Fruit fly (Drosophila melanogaster) whole organism, wandering third instar larva: ENCODE results near the gene CG43737.

Experiments
- CG32264 ChIP-seq: fragments of 200-800 bp; sonication (Bioruptor generic); optimal IDR thresholded peaks from 2 replicates; lab custom pipeline; 2016; ENCODE audit warnings: missing biosample characterization, missing genetic modification characterization
- CG9705 ChIP-seq: fragments of 200-800 bp; sonication (Bioruptor generic); optimal IDR thresholded peaks from 2 replicates; lab custom pipeline; 2018; ENCODE audit warnings: missing biosample characterization, mild to moderate bottlenecking, missing genetic modification characterization
- CrebA ChIP-seq: fragments of 200-800 bp; sonication (Bioruptor generic); optimal IDR thresholded peaks from 2 replicates; lab custom pipeline; 2016; ENCODE audit warnings: missing biosample characterization, mild to moderate bottlenecking, missing genetic modification characterization, borderline replicate concordance
- Dfd ChIP-seq: fragments of >200 bp; optimal IDR thresholded peaks from 2 replicates; lab custom pipeline; 2017; ENCODE audit warnings: missing biosample characterization, missing genetic modification characterization
- Dif ChIP-seq: fragments of 200-275, 200-300 bp; sonication (Bioruptor generic); optimal IDR thresholded peaks from 2 replicates; lab custom pipeline; 2018; ENCODE audit warnings: missing biosample characterization, missing genetic modification characterization; ENCODE audit not compliant: partially characterized antibody
- HLH106 ChIP-seq: fragments of 200-800 bp; optimal IDR thresholded peaks from 3 replicates; lab custom pipeline; 2019; ENCODE audit warnings: missing biosample characterization, mild to moderate bottlenecking, missing genetic modification characterization, moderate library complexity
- Hnf4 ChIP-seq: fragments of 200-800 bp; sonication (Bioruptor generic); optimal IDR thresholded peaks from 2 replicates; lab custom pipeline; 2016; ENCODE audit warnings: missing biosample characterization, mild to moderate bottlenecking, missing genetic modification characterization
- Hr78 ChIP-seq: fragments of >200 bp; optimal IDR thresholded peaks from 2 replicates; lab custom pipeline; 2017; ENCODE audit warnings: missing biosample characterization, missing genetic modification characterization
- Jra ChIP-seq: sonication (Bioruptor generic); optimal IDR thresholded peaks from 2 replicates; lab custom pipeline; 2016; ENCODE audit warnings: missing biosample characterization, missing genetic modification characterization
- Mio ChIP-seq: sonication (Bioruptor generic); optimal IDR thresholded peaks from 2 replicates; lab custom pipeline; 2016; ENCODE audit warnings: missing biosample characterization, missing genetic modification characterization
- Myc ChIP-seq: fragments of >200 bp; optimal IDR thresholded peaks from 2 replicates; lab custom pipeline; 2017
- N ChIP-seq: fragments of >200 bp; optimal IDR thresholded peaks from 2 replicates; lab custom pipeline; 2018; ENCODE audit warnings: missing biosample characterization, missing external identifiers, missing genetic modification characterization
- OdsH ChIP-seq: fragments of 200-800 bp; sonication (Bioruptor generic); optimal IDR thresholded peaks from 2 replicates; lab custom pipeline; 2016; ENCODE audit warnings: missing biosample characterization, mild to moderate bottlenecking, missing genetic modification characterization
- Sp1 ChIP-seq: fragments of 200-800 bp; sonication (Bioruptor generic); optimal IDR thresholded peaks from 3 replicates; lab custom pipeline; 2019; ENCODE audit warnings: missing biosample characterization, mild to moderate bottlenecking, missing genetic modification characterization, moderate library complexity
- Vsx2 ChIP-seq: fragments of 200-300, 225-300 bp; sonication (Bioruptor generic); optimal IDR thresholded peaks from 2 replicates; lab custom pipeline; 2018; ENCODE audit warnings: missing biosample characterization, missing genetic modification characterization; ENCODE audit not compliant: partially characterized antibody
- br ChIP-seq: fragments of 200-800 bp; sonication (Bioruptor generic); optimal IDR thresholded peaks from 2 replicates; lab custom pipeline; 2016; ENCODE audit warnings: missing biosample characterization, missing genetic modification characterization
- dl ChIP-seq, 2 experiments: fragments of 175-275, 200-275 bp in 1 of 2; fragments of 200-275 bp in 1 of 2; sonication (Bioruptor generic); optimal IDR thresholded peaks; lab custom pipeline; 2018; ENCODE audit warnings: mild to moderate bottlenecking in 2 of 2, missing biosample characterization in 2 of 2, missing genetic modification characterization in 2 of 2, moderate library complexity in 2 of 2; ENCODE audit not compliant: partially characterized antibody in 2 of 2, insufficient read depth in 1 of 2
- dmrt93B ChIP-seq: fragments of 200-800 bp; sonication (Bioruptor generic); optimal IDR thresholded peaks from 2 replicates; lab custom pipeline; 2018; ENCODE audit warnings: missing biosample characterization, mild to moderate bottlenecking, missing genetic modification characterization
- dsf ChIP-seq: sonication (Bioruptor generic); optimal IDR thresholded peaks from 2 replicates; lab custom pipeline; 2016; ENCODE audit warnings: missing biosample characterization, missing genetic modification characterization, borderline replicate concordance
- ey ChIP-seq: fragments of 200-800 bp; sonication (Bioruptor generic); optimal IDR thresholded peaks from 2 replicates; lab custom pipeline; 2016; ENCODE audit warnings: missing biosample characterization, missing genetic modification characterization
- foxo ChIP-seq, 2 experiments: fragments of 200-800 bp; sonication (Bioruptor generic); optimal IDR thresholded peaks; 2 replicates in 1 of 2; 3 replicates in 1 of 2; lab custom pipeline; 2016 to 2017; ENCODE audit warnings: missing biosample characterization in 2 of 2, missing genetic modification characterization in 2 of 2
- fru ChIP-seq: fragments of 200-800 bp; sonication (Bioruptor generic); optimal IDR thresholded peaks from 3 replicates; lab custom pipeline; 2016; ENCODE audit warnings: missing biosample characterization, mild to moderate bottlenecking, missing genetic modification characterization
- h ChIP-seq: fragments of 200-800 bp; sonication (Bioruptor generic); optimal IDR thresholded peaks from 3 replicates; lab custom pipeline; 2016; ENCODE audit warnings: missing biosample characterization, mild to moderate bottlenecking, missing genetic modification characterization
- pan ChIP-seq: fragments of >200 bp; optimal IDR thresholded peaks from 2 replicates; lab custom pipeline; 2017
- psq ChIP-seq: fragments of 200-800 bp; sonication (Bioruptor generic); optimal IDR thresholded peaks from 3 replicates; lab custom pipeline; 2017; ENCODE audit warnings: missing biosample characterization, mild to moderate bottlenecking, missing genetic modification characterization, moderate library complexity
- rgr ChIP-seq: fragments of 200-800 bp; sonication (Bioruptor generic); optimal IDR thresholded peaks from 3 replicates; lab custom pipeline; 2016; ENCODE audit warnings: missing biosample characterization, mild to moderate bottlenecking, missing genetic modification characterization
- sage ChIP-seq: fragments of 200-800 bp; sonication (Bioruptor generic); optimal IDR thresholded peaks from 2 replicates; lab custom pipeline; 2016; ENCODE audit warnings: missing biosample characterization, mild to moderate bottlenecking, missing genetic modification characterization
- sv ChIP-seq: fragments of 200-800 bp; sonication (Bioruptor generic); optimal IDR thresholded peaks from 3 replicates; lab custom pipeline; 2016; ENCODE audit warnings: missing biosample characterization, missing genetic modification characterization

CG43737 gene

DNA sequence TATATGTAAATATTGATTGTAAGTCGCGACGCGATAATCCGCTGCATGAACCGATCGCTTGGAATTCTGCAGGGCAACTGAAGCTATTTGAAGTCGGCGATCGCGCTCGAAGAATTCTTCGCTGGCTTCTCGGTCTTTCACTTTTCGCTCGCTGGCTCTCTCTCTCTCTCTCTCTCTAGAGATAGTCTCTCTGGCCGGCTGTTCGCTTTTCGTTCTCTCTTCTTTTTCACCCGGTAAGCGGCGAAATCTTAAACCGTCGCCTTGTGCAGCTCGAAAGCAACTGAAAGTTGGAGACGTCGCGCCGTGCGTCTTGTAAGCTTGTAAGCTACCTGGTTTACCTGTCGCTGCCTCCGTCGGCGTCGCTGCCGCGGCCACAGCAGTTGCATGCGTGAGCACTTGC, 12.3 kb upstream of the CG43737 start, which contains the start of gene CG9095:
TSS of gene CG9095 (minus strand) at position 285 of the 400 bp plus-strand sequence.
- TF ChIP-seq dl (GFP tag; optimal IDR thresholded peaks at IDR 0.05; lab: Kevin White, UChicago; ENCODE audit: insufficient read depth in 1 of 2, partially characterized antibody in 2 of 2) (peak in 1 of 2 experiments; percentile 7), dmrt93B (GFP tag; lab: Kevin White, UChicago) (no peak)

DNA sequence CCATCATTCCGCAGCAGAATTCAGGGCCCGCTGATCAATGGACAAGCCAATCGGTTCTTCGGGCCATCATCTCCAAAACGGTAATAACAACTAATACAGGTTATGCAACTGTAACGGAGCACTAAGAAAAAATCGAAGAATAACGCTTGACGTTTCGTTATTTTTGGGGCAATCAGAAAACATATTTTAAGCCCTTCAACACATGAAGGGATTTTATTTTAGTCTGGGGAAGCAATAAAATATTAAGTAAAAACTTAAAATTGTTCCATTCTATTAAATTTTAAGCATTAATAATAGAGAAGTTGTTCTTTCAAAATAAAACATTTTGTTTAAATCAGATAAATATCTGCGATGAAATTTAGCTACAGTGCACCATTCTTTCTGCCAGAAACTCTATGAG, 11.8 kb upstream of the CG43737 start:
- no peak for TF ChIP-seq CrebA (GFP tag; lab: Kevin White, UChicago)
- no peak for TF ChIP-seq CG32264 (GFP tag; lab: Kevin White, UChicago)
- no peak for TF ChIP-seq CG9705
- no peak for TF ChIP-seq ey (GFP tag; lab: Kevin White, UChicago)

DNA sequence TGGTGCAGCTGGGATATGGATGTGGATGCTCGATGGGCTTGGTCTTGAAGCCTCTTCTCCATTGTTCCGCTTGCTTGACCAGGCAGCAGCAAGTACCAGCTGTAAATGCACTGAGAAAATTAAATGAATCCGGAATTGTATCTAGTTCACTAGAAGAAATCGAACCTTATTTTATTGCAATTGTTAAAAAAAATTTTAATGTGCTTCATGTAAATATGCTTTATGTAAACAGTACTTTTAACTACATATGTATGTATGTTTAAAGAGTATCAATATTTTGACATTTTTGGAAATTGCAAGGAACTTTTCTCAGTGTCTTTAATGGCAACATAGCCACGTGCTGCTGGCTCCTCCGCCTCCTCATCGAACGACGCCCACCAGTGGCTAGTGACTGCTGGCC, 10.4 kb upstream of the CG43737 start:
- TF ChIP-seq Myc (lab: Kevin White, UChicago) (no peak), Hnf4 (GFP tag; lab: Kevin White, UChicago) (no peak)

DNA sequence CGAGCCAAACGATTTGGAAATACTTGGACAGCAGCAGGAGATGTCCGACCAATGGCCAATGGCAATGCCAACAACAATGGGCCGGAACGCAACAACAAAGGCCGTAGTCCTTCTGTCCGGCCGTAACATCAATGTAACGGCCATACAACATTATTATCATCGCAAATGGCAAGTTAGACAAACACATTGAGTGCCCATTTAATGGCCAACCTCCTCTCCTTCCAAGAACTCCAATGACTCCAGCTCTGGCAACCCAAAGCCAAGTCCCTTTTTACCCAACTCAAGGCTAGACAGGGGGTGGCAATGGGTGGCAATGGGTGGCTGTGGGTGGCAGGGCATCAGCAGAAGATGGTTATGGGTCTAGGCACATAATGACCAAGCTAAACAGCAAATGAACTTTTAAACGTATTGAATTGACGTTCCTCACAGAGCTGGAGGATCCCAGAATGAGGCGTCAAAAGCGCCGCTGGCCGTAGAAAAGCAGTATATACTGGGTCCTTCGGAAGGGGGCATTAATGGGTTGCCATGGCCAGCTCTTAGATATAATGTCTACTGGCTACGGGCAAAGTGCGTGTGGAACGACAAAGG, 24.7 kb downstream of the CG43737 start:
- TF ChIP-seq psq (GFP tag; lab: Kevin White, UChicago) (no peak), OdsH (GFP tag; lab: Kevin White, UChicago) (no peak), h (GFP tag; lab: Kevin White, UChicago) (no peak)

DNA sequence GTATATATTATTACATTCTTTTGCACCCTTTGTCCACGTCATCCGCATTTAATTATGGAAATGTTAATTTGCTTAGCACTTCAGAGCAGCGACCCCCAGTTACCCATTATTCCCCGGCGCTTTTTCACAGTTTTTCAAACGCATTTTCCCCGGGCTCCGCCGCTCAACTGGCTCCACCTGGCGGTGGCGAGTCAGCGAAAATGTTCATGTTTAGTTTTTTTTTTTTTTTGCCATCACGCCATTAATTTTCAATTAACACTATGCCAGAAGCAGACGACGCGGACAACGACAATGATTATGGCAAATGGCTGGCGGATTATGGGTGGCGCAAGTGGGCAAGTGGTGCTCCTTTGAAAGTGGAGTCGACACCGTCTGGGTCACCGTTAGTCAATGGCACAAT, 28.4 kb downstream of the CG43737 start:
- no peak for TF ChIP-seq rgr
- no peak for TF ChIP-seq Vsx2 (GFP tag; lab: Kevin White, UChicago)
- no peak for TF ChIP-seq psq (GFP tag; lab: Kevin White, UChicago)
- TF ChIP-seq fru (GFP tag; lab: Kevin White, UChicago), result no peak
- no peak for TF ChIP-seq Dfd (GFP tag; lab: Kevin White, UChicago)
- TF ChIP-seq Hnf4 (GFP tag; lab: Kevin White, UChicago), result no peak
- no peak for TF ChIP-seq HLH106 (tag; lab: Kevin White, UChicago)
- no peak for TF ChIP-seq ey (GFP tag; lab: Kevin White, UChicago)
- no peak for TF ChIP-seq sv
- no peak for TF ChIP-seq foxo (GFP tag; optimal IDR thresholded peaks at IDR 0.05; lab: Kevin White, UChicago)
- no peak for TF ChIP-seq pan (lab: Kevin White, UChicago)
- TF ChIP-seq br (GFP tag; lab: Kevin White, UChicago), result no peak
- no peak for TF ChIP-seq dsf (GFP tag; lab: Kevin White, UChicago)
- no peak for TF ChIP-seq Mio (GFP tag; lab: Kevin White, UChicago)

DNA sequence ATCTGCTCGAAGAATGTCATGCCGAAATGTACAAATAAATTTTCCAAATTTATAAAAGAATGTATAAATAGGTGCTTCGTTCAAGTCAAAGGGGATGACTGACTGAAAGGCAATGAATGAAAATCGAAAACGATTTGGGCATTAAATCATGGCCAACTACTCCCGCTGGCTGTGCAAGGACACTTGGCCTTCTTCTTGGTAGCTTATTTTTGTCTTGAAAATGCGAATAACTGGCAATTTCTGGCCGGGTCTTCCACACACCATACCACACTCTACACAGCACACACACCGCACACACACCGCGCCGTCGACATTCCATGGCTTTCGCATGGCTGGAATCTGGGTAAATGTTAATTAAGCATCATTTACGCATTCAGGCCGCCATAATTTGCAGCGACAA, 31.3 kb downstream of the CG43737 start, which contains the start of gene CG32588:
TSS of gene CG32588 (minus strand) at position 101 of the 400 bp plus-strand sequence.
- TF ChIP-seq sage (no peak), sv (no peak), Sp1 (no peak), CG9705 (no peak), Dfd (GFP tag; lab: Kevin White, UChicago) (no peak), CrebA (GFP tag; lab: Kevin White, UChicago) (no peak), dl (GFP tag; optimal IDR thresholded peaks at IDR 0.05; lab: Kevin White, UChicago; ENCODE audit: insufficient read depth in 1 of 2, partially characterized antibody in 2 of 2) (no peak), Mio (GFP tag; lab: Kevin White, UChicago) (no peak), Hnf4 (GFP tag; lab: Kevin White, UChicago) (no peak), dsf (GFP tag; lab: Kevin White, UChicago) (no peak), HLH106 (tag; lab: Kevin White, UChicago) (no peak), N (no peak), Jra (GFP tag; lab: Kevin White, UChicago) (no peak), dmrt93B (GFP tag; lab: Kevin White, UChicago) (no peak), Hr78 (GFP tag; lab: Kevin White, UChicago) (no peak), Dif (no peak), Vsx2 (GFP tag; lab: Kevin White, UChicago) (no peak), Myc (lab: Kevin White, UChicago) (no peak)
